Worm (Caenorhabditis elegans) whole organism, young adult: Measurements from ENCODE around the gene pacs-1.
A peak's percentile ranks its signal among the peaks of the same experiment; 100 is the strongest.

ENCODE experiments used
- B0336.3 ChIP-seq: fragments of 200-800 bp; sonication (Bioruptor generic); IDR thresholded peaks from 2 replicates; pipeline ENCODE4 v1.3.6; 2022; ENCODE audit warnings: missing genetic modification characterization, missing compliant biosample characterization
- C17E4.6 ChIP-seq: fragments of 200-800 bp; sonication (Bioruptor generic); IDR thresholded peaks from 2 replicates; pipeline ENCODE4 v1.3.6; 2022; ENCODE audit warnings: missing genetic modification reagents, missing genetic modification characterization, missing compliant biosample characterization
- D2030.7 ChIP-seq: fragments of 200-800 bp; sonication (Bioruptor generic); IDR thresholded peaks from 2 replicates; pipeline ENCODE4 v1.3.6; 2022; ENCODE audit warnings: missing genetic modification reagents, missing genetic modification characterization, missing compliant biosample characterization
- F22D6.2 ChIP-seq: sonication (generic microtip); optimal IDR thresholded peaks from 2 replicates; lab custom pipeline; 2016; ENCODE audit warnings: mild to moderate bottlenecking, missing genetic modification characterization, missing compliant biosample characterization
- F23B12.7 ChIP-seq: sonication (generic microtip); optimal IDR thresholded peaks from 2 replicates; lab custom pipeline; 2017; ENCODE audit warnings: missing genetic modification characterization, mild to moderate bottlenecking, missing compliant biosample characterization, antibody characterized with exemption, moderate library complexity; ENCODE audit not compliant: insufficient read depth
- F33H1.4 ChIP-seq: fragments of 200-800 bp; sonication (Bioruptor generic); IDR thresholded peaks from 2 replicates; pipeline ENCODE4 v1.3.6; 2022; ENCODE audit warnings: missing genetic modification reagents, missing genetic modification characterization, missing compliant biosample characterization
- F52B5.7 ChIP-seq: sonication (generic microtip); optimal IDR thresholded peaks from 2 replicates; lab custom pipeline; 2016; ENCODE audit warnings: mild to moderate bottlenecking, missing genetic modification characterization, missing compliant biosample characterization
- F55B11.4 ChIP-seq: sonication (generic microtip); optimal IDR thresholded peaks from 2 replicates; lab custom pipeline; 2016; ENCODE audit warnings: missing compliant biosample characterization, missing genetic modification characterization, borderline replicate concordance; ENCODE audit not compliant: insufficient read depth
- K12H6.12 ChIP-seq: fragments of 200-800 bp; sonication (Bioruptor generic); optimal IDR thresholded peaks from 2 replicates; lab custom pipeline; 2018; ENCODE audit warnings: mild to moderate bottlenecking, missing genetic modification characterization, missing compliant biosample characterization
- Y53G8AR.9 ChIP-seq: fragments of 200-800 bp; sonication (Bioruptor generic); conservative IDR thresholded peaks from 2 replicates; pipeline ENCODE4 v1.3.6; 2022; ENCODE audit warnings: missing genetic modification reagents, missing genetic modification characterization, missing compliant biosample characterization
- Y95B8A.8 ChIP-seq: fragments of 200-800 bp; sonication (Bioruptor generic); IDR thresholded peaks from 2 replicates; pipeline ENCODE4 v1.3.6; 2022; ENCODE audit warnings: missing genetic modification reagents, missing genetic modification characterization, missing compliant biosample characterization
- ama-1 ChIP-seq, 3 experiments: fragments of 150-350 bp in 1 of 3; sonication (generic microtip) in 2 of 3; optimal IDR thresholded peaks; 2 replicates each; lab custom pipeline; 2014 to 2018; ENCODE audit warnings: missing biosample characterization in 2 of 3, missing genetic modification characterization in 2 of 3, missing genetic modification reagents in 2 of 3
- aptf-2 ChIP-seq: fragments of 200-800 bp; sonication (Bioruptor generic); conservative IDR thresholded peaks from 2 replicates; pipeline ENCODE4 v1.3.6; 2022; ENCODE audit warnings: missing genetic modification reagents, missing genetic modification characterization, missing compliant biosample characterization
- attf-6 ChIP-seq: fragments of 200-800 bp; sonication (Bioruptor generic); IDR thresholded peaks from 2 replicates; pipeline ENCODE4 v1.3.6; 2022; ENCODE audit warnings: missing genetic modification reagents, missing genetic modification characterization, missing compliant biosample characterization
- bed-1 ChIP-seq: fragments of 200-800 bp; sonication (Bioruptor generic); IDR thresholded peaks from 2 replicates; pipeline ENCODE4 v1.3.6; 2022; ENCODE audit warnings: missing genetic modification reagents, missing genetic modification characterization, missing compliant biosample characterization
- cebp-1 ChIP-seq, 2 experiments: fragments of 200-800 bp in 1 of 2; sonication (Bioruptor generic) in 1 of 2; sonication (generic microtip) in 1 of 2; IDR thresholded peaks in 1 of 2; optimal IDR thresholded peaks in 1 of 2; 2 replicates each; pipeline versions ENCODE4 v1.3.6 to Lab custom; 2017 to 2022; ENCODE audit warnings: missing compliant biosample characterization in 2 of 2, missing genetic modification characterization in 2 of 2, mild to moderate bottlenecking in 1 of 2, missing genetic modification reagents in 1 of 2, moderate library complexity in 1 of 2
- cebp-2 ChIP-seq: fragments of 200-800 bp; sonication (Bioruptor generic); IDR thresholded peaks from 2 replicates; pipeline ENCODE4 v1.3.6; 2022; ENCODE audit warnings: missing genetic modification characterization, missing compliant biosample characterization
- ceh-79 ChIP-seq: sonication (generic microtip); optimal IDR thresholded peaks from 2 replicates; lab custom pipeline; 2017; ENCODE audit warnings: mild to moderate bottlenecking, missing genetic modification characterization, missing compliant biosample characterization
- ceh-91 ChIP-seq: fragments of 200-800 bp; sonication (Bioruptor generic); IDR thresholded peaks from 2 replicates; pipeline ENCODE4 v1.3.6; 2022; ENCODE audit warnings: missing genetic modification reagents, missing genetic modification characterization, missing compliant biosample characterization
- dpl-1 ChIP-seq: fragments of 150-350 bp; optimal IDR thresholded peaks from 2 replicates; lab custom pipeline; 2014; ENCODE audit warnings: missing biosample characterization, missing genetic modification reagents, missing genetic modification characterization
- egl-18 ChIP-seq: fragments of 200-800 bp; sonication (Bioruptor generic); IDR thresholded peaks from 2 replicates; pipeline ENCODE4 v1.3.6; 2022; ENCODE audit warnings: missing genetic modification reagents, missing genetic modification characterization, missing compliant biosample characterization
- egl-44 ChIP-seq: fragments of 200-800 bp; sonication (Bioruptor generic); IDR thresholded peaks from 2 replicates; pipeline ENCODE4 v1.3.6; 2022; ENCODE audit warnings: missing genetic modification reagents, missing genetic modification characterization, missing compliant biosample characterization
- ekl-4 ChIP-seq: fragments of 200-800 bp; sonication (Bioruptor generic); IDR thresholded peaks from 2 replicates; pipeline ENCODE4 v1.3.6; 2022; ENCODE audit warnings: missing genetic modification reagents, missing genetic modification characterization, missing compliant biosample characterization
- let-607 ChIP-seq, 2 experiments: fragments of 200-800 bp in 1 of 2; sonication (Bioruptor generic) in 1 of 2; sonication (generic microtip) in 1 of 2; optimal IDR thresholded peaks; 2 replicates each; lab custom pipeline; 2016 to 2018; ENCODE audit warnings: mild to moderate bottlenecking in 2 of 2, missing compliant biosample characterization in 2 of 2, missing genetic modification characterization in 2 of 2, moderate library complexity in 2 of 2, missing genotype in 1 of 2
- lin-40 ChIP-seq: sonication (generic microtip); optimal IDR thresholded peaks from 2 replicates; lab custom pipeline; 2016; ENCODE audit warnings: missing genetic modification characterization, mild to moderate bottlenecking, missing compliant biosample characterization, missing genotype, missing genetic modification reagents
- madf-6 ChIP-seq: fragments of 200-800 bp; sonication (Bioruptor generic); IDR thresholded peaks from 2 replicates; pipeline ENCODE4 v1.3.6; 2022; ENCODE audit warnings: missing genetic modification reagents, missing genetic modification characterization, missing compliant biosample characterization
- madf-8 ChIP-seq: fragments of 200-800 bp; sonication (Bioruptor generic); conservative IDR thresholded peaks from 2 replicates; pipeline ENCODE4 v1.3.6; 2022; ENCODE audit warnings: missing genetic modification reagents, missing genetic modification characterization, missing compliant biosample characterization
- nfya-1 ChIP-seq: sonication (generic microtip); optimal IDR thresholded peaks from 2 replicates; lab custom pipeline; 2017; ENCODE audit warnings: antibody characterized with exemption, missing compliant biosample characterization, missing genetic modification characterization, borderline replicate concordance; ENCODE audit not compliant: insufficient read depth
- pbrm-1 ChIP-seq: fragments of 200-800 bp; sonication (Bioruptor generic); IDR thresholded peaks from 2 replicates; pipeline ENCODE4 v1.3.6; 2022; ENCODE audit warnings: missing genetic modification reagents, missing genetic modification characterization, missing compliant biosample characterization
- pha-4 ChIP-seq: fragments of 150-350 bp; sonication (generic microtip); optimal IDR thresholded peaks from 2 replicates; lab custom pipeline; 2014; ENCODE audit warnings: missing biosample characterization, missing genetic modification reagents, missing genetic modification characterization
- rcor-1 ChIP-seq: fragments of 200-800 bp; sonication (Bioruptor generic); IDR thresholded peaks from 2 replicates; pipeline ENCODE4 v1.3.6; 2022; ENCODE audit warnings: missing genetic modification reagents, missing genetic modification characterization, missing compliant biosample characterization
- repo-1 ChIP-seq: sonication (generic microtip); optimal IDR thresholded peaks from 2 replicates; lab custom pipeline; 2017; ENCODE audit warnings: mild to moderate bottlenecking, missing genetic modification characterization, missing compliant biosample characterization
- sea-2 ChIP-seq: fragments of 200-800 bp; sonication (Bioruptor generic); IDR thresholded peaks from 2 replicates; pipeline ENCODE4 v1.3.6; 2022; ENCODE audit warnings: missing genetic modification characterization, missing compliant biosample characterization
- snpc-1.1 ChIP-seq: sonication (generic microtip); optimal IDR thresholded peaks from 2 replicates; lab custom pipeline; 2017; ENCODE audit warnings: missing genetic modification characterization, mild to moderate bottlenecking, missing compliant biosample characterization, antibody characterized with exemption, moderate library complexity, missing genotype, missing genetic modification reagents; ENCODE audit not compliant: insufficient read depth
- snpc-4 ChIP-seq, 5 experiments: fragments of 150-350 bp in 1 of 5; sonication (generic microtip) in 4 of 5; optimal IDR thresholded peaks; 2 replicates each; lab custom pipeline; 2014 to 2018; ENCODE audit warnings: missing genetic modification characterization in 5 of 5, missing biosample characterization in 3 of 5, antibody characterized with exemption in 2 of 5, mild to moderate bottlenecking in 2 of 5, missing compliant biosample characterization in 2 of 5, missing genotype in 2 of 5, moderate library complexity in 2 of 5, missing genetic modification reagents in 1 of 5
- somi-1 ChIP-seq: fragments of 200-800 bp; sonication (Bioruptor generic); optimal IDR thresholded peaks from 2 replicates; lab custom pipeline; 2018; ENCODE audit warnings: mild to moderate bottlenecking, missing genetic modification characterization, missing compliant biosample characterization
- tbx-9 ChIP-seq: sonication (generic microtip); optimal IDR thresholded peaks from 2 replicates; lab custom pipeline; 2016; ENCODE audit warnings: borderline replicate concordance, missing genetic modification characterization, inconsistent platforms, missing compliant biosample characterization
- unc-130 ChIP-seq: sonication (generic microtip); optimal IDR thresholded peaks from 2 replicates; lab custom pipeline; 2016; ENCODE audit warnings: missing genetic modification reagents, missing genetic modification characterization, missing compliant biosample characterization
- unc-62 ChIP-seq: fragments of 150-350 bp; optimal IDR thresholded peaks from 2 replicates; lab custom pipeline; 2014; ENCODE audit warnings: missing biosample characterization, missing genetic modification reagents, missing genetic modification characterization
- zfh-2 ChIP-seq: fragments of 200-800 bp; sonication (Bioruptor generic); conservative IDR thresholded peaks from 2 replicates; pipeline ENCODE4 v1.3.6; 2022; ENCODE audit warnings: missing genetic modification reagents, missing genetic modification characterization, missing compliant biosample characterization
- ztf-18 ChIP-seq: sonication (generic microtip); optimal IDR thresholded peaks from 2 replicates; lab custom pipeline; 2016; ENCODE audit warnings: missing genotype, mild to moderate bottlenecking, missing genetic modification characterization, missing compliant biosample characterization
- ztf-26 ChIP-seq: sonication (generic microtip); optimal IDR thresholded peaks from 2 replicates; lab custom pipeline; 2017; ENCODE audit warnings: missing genetic modification characterization, missing compliant biosample characterization
- ztf-28 ChIP-seq: fragments of 200-800 bp; sonication (Bioruptor generic); IDR thresholded peaks from 2 replicates; pipeline ENCODE4 v1.3.6; 2022; ENCODE audit warnings: missing genetic modification reagents, missing genetic modification characterization, missing compliant biosample characterization
- ztf-3 ChIP-seq: fragments of 200-800 bp; sonication (Bioruptor generic); optimal IDR thresholded peaks from 2 replicates; lab custom pipeline; 2018; ENCODE audit warnings: mild to moderate bottlenecking, missing genetic modification characterization, missing compliant biosample characterization
- ztf-6 ChIP-seq: fragments of 200-800 bp; sonication (Bioruptor generic); IDR thresholded peaks from 2 replicates; pipeline ENCODE4 v1.3.6; 2022; ENCODE audit warnings: missing genetic modification reagents, missing genetic modification characterization, missing compliant biosample characterization

pacs-1 gene

ce11 chrV:9175218-9175837, 41.7 kb downstream of the pacs-1 start, which contains the start of gene spas-1 (continued):
- TF ChIP-seq F22D6.2 (tag; lab: Kevin White, UChicago) (peak; percentile 26), F33H1.4 (GFP tag; lab: Robert Waterston, UW) (peak; percentile 52), aptf-2 (GFP tag; lab: Robert Waterston, UW) (no peak), dpl-1 (GFP tag; lab: Kevin White, UChicago) (peak; percentile 91), Y95B8A.8 (GFP tag; lab: Robert Waterston, UW) (no peak), nfya-1 (tag; lab: Kevin White, UChicago) (no peak), bed-1 (GFP tag; lab: Robert Waterston, UW) (no peak), egl-18 (GFP tag; lab: Robert Waterston, UW) (no peak), sea-2 (no peak), D2030.7 (GFP tag; lab: Robert Waterston, UW) (no peak; the same call in 1 of the 2 replicates), ztf-3 (no peak), ama-1 (optimal IDR thresholded peaks at IDR 0.05; lab: Kevin White, UChicago) (no peak), ama-1 (GFP tag; optimal IDR thresholded peaks at IDR 0.05; lab: Kevin White, UChicago) (no peak), let-607 (tag; optimal IDR thresholded peaks at IDR 0.05; lab: Kevin White, UChicago) (peak in 1 of 2 experiments; percentile 47), madf-8 (GFP tag; lab: Robert Waterston, UW) (no peak; the same call in 1 of the 2 replicates), cebp-2 (GFP tag; lab: Robert Waterston, UW) (no peak), unc-130 (GFP tag; lab: Kevin White, UChicago) (no peak), snpc-4 (GFP tag; optimal IDR thresholded peaks at IDR 0.05; lab: Kevin White, UChicago) (no peak), snpc-4 (tag; optimal IDR thresholded peaks at IDR 0.05; lab: Kevin White, UChicago) (peak in 1 of 4 experiments; percentile 76), lin-40 (tag; lab: Kevin White, UChicago) (peak; percentile 86), ztf-18 (tag; lab: Kevin White, UChicago) (peak; percentile 98), madf-6 (peak; percentile 72), F52B5.7 (tag; lab: Kevin White, UChicago) (no peak), B0336.3 (GFP tag; lab: Robert Waterston, UW) (peak; percentile 67), F23B12.7 (tag; lab: Kevin White, UChicago) (peak; percentile 88), ztf-6 (no peak), F55B11.4 (tag; lab: Kevin White, UChicago) (no peak), cebp-1 (GFP tag; IDR thresholded peaks at IDR 0.05; lab: Robert Waterston, UW) (0 out of 2 replicates have a peak, but pooled peaks have one; percentile 37), cebp-1 (tag; optimal IDR thresholded peaks at IDR 0.05; lab: Kevin White, UChicago) (peak; percentile 89), ztf-26 (peak; percentile 56), unc-62 (GFP tag; lab: Kevin White, UChicago) (no peak), ztf-28 (no peak), C17E4.6 (GFP tag; lab: Robert Waterston, UW) (no peak), Y53G8AR.9 (0 out of 2 replicates have a peak, but pooled peaks have one; percentile 22), rcor-1 (GFP tag; lab: Robert Waterston, UW) (peak; percentile 85), ekl-4 (GFP tag; lab: Robert Waterston, UW) (peak; percentile 70; the same call in 1 of the 2 replicates), pbrm-1 (GFP tag; lab: Robert Waterston, UW) (peak; percentile 83; the same call in 1 of the 2 replicates), attf-6 (GFP tag; lab: Robert Waterston, UW) (no peak), ceh-91 (GFP tag; lab: Robert Waterston, UW) (no peak), pha-4 (tag; lab: Kevin White, UChicago) (peak; percentile 81), tbx-9 (tag; lab: Kevin White, UChicago) (no peak), ceh-79 (no peak), K12H6.12 (tag; lab: Kevin White, UChicago) (peak; percentile 48), egl-44 (GFP tag; lab: Robert Waterston, UW) (no peak), zfh-2 (GFP tag; lab: Robert Waterston, UW) (no peak), repo-1 (peak; percentile 38), snpc-1.1 (tag; lab: Kevin White, UChicago) (peak; percentile 16), somi-1 (peak; percentile 25)
